Fruit fly (Drosophila melanogaster) whole organism, adult: ENCODE measurements around the gene CG15876.

Source experiments
- pad ChIP-seq: fragments of 200-800 bp; sonication (Bioruptor generic); optimal IDR thresholded peaks from 3 replicates; lab custom pipeline; 2017; ENCODE audit warnings: missing biosample characterization, missing genetic modification characterization, mild to moderate bottlenecking, moderate library complexity, missing genetic modification reagents
- tj ChIP-seq: fragments of 200-800 bp; sonication (Bioruptor generic); optimal IDR thresholded peaks from 3 replicates; lab custom pipeline; 2017; ENCODE audit warnings: missing biosample characterization, mild to moderate bottlenecking, missing genetic modification characterization, moderate library complexity

DNA sequence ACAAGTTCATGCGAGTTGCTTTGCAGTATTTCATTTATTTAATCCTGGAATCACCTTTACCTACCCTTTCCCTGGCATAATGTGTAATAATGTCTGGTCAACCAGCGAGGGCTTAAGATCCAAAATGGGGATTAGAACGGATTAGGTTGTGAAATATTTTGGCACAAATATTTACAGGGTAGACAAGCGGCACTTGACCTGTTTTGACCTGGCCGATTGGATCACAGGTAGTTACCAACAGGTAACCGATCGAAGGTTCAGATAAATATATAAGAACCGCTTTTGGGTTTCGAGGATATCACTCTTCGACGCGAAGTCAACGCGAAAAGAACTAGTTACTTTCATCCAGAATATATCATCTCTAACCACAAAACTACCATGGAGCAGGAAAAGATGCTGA, 2.7 kb upstream of the CG15876 start, which contains the start of gene CG13713:
- TF ChIP-seq pad (GFP tag; lab: Kevin White, UChicago) (no peak), tj (GFP tag; lab: Kevin White, UChicago) (no peak)
